Fruit fly (Drosophila melanogaster) S2 (cell line): ENCODE results near the gene CG2104.

ENCODE experiments used
- CG8478 ChIP-seq: fragments of >200 bp; optimal IDR thresholded peaks from 2 replicates; lab custom pipeline; 2018
- CTCF ChIP-seq, 2 experiments: fragments of >200 bp; optimal IDR thresholded peaks; 2 replicates each; lab custom pipeline; 2018

Gene CG2104

DNA sequence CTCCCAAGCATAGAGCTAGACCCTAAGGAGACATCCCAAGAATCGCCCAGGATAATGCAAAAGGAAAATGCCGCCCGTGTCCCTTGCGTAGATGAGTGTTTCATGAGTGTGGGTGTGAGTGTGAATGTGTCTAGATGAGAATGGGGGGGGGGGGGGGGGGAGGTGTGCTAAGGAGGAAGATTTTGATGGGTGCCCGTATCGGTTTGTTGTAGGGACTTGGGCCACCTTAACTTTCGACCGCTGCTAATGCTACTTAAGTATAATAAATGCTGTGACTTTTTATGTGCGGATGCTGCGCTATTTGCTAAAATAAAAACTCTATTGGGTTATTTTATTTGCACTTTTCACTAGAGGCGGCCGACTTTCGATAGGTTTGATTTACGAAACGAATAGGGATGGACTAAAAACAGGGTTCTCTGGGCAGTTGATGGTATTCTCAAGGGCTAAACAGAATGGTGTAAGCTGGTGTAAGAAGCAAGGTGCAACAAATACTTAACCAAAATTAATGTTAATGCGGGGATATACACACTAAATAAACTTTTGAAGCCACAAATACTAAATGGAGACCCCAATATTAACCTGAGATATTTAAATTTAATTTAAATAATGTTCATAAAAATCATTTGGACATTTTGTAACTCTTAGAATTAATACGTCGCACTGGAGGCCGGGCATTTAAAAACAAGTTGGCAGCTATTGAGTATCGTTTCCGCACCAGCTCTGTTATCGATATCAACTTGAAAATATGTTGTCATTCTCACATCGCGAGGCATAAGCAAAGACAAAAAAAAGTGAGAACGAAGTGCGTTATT, 24.0 kb downstream of the CG2104 start, which contains the start of the genes Xe7 and Atg17:
Gene Xe7 (minus strand): TSS at position 407 of the 812 bp plus-strand sequence.
Gene Atg17 (plus strand): TSS at position 786 of the 812 bp plus-strand sequence.
- TF ChIP-seq CG8478 (no peak), CTCF (optimal IDR thresholded peaks at IDR 0.05; lab: Kevin White, UChicago) (no peak)

DNA sequence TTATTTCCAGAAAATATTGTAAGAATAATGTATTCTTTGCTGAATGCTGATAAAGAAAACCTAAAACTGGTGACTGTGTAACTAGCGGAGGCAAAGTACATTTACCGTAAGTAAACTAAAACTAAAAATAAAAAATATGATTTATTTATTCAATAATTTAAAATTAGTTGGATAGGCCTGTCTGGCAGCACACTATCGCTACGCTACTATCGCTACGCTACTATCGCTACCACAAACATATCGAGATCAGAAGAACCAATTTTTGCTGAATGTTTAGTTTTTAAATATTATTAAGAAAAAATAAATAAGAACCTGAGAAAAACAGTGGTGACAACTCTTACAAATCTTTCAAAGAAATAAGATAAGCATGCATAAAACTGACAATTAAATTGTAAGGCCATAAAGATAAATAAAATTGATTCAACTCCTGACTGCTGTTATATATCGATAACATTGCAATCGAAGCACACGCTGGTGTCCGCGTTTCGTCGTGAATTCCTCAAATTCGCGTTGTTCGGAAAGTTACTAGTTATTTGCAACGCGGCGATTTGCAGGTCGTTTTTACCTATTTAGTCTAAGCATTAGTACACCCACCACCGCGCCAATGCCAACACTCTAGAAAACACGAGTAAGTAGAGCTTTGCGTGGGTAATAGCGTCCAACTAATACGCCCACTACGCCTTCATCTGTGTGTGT, 32.7 kb downstream of the CG2104 start, which contains the start of gene Wdr33:
Gene Wdr33 (plus strand): TSS at position 438 of the 696 bp plus-strand sequence.
- TF ChIP-seq CG8478 (no peak), CTCF (optimal IDR thresholded peaks at IDR 0.05; lab: Kevin White, UChicago) (no peak)

DNA sequence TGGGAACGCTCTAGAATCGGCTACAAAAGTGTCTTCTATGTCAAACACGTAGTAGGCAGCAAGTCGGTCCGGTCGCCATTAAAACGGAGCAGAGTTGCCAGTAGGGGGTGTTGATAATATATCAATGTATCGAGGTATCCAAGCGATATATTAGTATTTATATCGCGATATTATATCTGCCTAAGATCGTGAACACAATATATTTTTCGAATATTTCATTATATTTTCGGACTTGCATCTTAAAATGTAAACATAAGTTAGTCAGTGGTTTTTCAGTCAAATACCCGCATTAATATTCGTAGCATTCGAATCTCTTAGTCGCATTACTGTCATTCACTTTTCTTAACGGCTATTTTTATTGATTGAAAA, 33.3 kb downstream of the CG2104 start, which contains the start of gene CG2182:
Gene CG2182 (minus strand): TSS at position 84 of the 369 bp plus-strand sequence.
- TF ChIP-seq CG8478 = no peak
- no peak for TF ChIP-seq CTCF (optimal IDR thresholded peaks at IDR 0.05; lab: Kevin White, UChicago)

DNA sequence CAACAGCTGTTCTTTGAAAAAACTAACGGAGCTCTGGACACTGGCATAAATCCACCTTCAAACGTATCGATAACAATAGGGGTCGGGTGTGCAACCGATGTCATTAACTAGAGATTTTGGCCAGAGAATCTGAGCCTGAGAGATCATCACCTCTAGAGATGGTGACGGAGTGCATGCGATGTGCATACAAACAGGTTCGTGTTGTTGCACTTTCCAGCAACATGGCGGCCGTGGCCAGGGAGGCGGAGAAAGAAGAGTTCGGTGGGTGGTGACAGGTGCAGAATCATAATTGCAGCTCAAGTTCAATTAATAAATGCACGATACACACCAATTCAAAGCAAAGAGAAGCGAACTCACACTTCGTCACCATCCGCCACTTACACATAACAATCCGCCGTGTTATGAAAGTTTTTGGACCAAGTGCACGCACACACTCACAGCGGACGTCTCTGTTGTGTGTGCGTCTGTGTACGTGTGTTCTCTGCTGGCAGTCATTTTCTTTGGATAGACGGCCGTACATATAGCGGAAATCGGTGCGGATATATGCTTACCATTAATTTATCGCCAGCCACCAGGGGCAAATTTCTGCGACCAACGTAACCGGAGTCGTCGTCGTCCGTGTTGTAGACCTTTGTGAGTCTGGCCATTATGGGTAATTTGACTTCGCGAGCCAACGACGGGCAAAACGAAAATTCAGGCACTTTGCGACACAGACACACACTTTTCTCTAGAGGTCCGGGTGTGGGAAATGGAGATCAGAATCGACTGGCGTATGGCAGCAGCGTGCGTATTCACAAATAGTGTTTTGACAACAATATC, 33.9 kb downstream of the CG2104 start:
- TF ChIP-seq CG8478 (no peak), CTCF (optimal IDR thresholded peaks at IDR 0.05; lab: Kevin White, UChicago) (no peak)

DNA sequence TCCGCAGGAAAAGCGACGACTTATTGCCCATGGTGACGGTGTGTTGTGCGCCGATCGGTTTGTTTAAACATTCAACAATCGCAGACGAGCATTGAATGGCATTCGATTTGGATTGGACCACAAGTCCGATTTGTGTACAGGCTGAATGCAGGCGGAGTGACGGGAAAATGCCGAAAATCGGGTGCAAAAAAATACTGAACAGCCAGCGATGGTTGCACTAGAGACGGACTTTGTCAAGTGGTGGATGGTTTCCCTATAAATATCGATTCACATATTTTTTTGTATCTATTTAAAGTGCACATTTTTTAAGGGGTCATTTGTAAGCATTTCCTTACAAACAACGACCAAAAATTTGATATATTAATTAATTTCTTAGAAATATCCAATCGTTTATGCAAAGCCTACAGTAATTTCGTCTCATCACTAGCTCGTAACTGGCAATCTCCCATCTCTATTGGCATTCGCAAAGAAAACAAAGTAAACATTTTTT, 38.3 kb downstream of the CG2104 start, which contains the start of the genes elm and MED27:
Gene elm (minus strand): TSS at position 170 of the 490 bp plus-strand sequence.
Gene MED27 (plus strand): TSS at position 448 of the 490 bp plus-strand sequence.
- no peak for TF ChIP-seq CG8478
- no peak for TF ChIP-seq CTCF (optimal IDR thresholded peaks at IDR 0.05; lab: Kevin White, UChicago)

DNA sequence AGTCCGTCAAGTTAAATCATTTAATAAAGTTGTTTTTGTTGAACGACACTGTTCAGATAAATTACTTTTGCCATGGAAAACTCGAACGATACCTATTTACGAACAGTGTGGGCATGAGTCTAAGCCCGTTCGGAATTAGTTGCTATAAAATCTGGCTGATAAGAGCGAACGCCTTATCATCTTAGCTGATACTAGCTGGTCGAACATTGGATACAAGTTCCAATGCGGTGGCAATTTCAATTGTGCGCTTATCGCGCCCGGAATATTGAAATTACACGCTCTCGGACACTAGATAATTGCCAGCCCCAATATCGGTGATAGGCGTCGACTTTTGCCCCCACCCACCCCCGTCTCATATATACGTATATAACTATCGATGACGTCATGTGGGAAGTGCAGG, 39.2 kb downstream of the CG2104 start:
- TF ChIP-seq CTCF (optimal IDR thresholded peaks at IDR 0.05; lab: Kevin White, UChicago) (no peak), CG8478 (no peak)

DNA sequence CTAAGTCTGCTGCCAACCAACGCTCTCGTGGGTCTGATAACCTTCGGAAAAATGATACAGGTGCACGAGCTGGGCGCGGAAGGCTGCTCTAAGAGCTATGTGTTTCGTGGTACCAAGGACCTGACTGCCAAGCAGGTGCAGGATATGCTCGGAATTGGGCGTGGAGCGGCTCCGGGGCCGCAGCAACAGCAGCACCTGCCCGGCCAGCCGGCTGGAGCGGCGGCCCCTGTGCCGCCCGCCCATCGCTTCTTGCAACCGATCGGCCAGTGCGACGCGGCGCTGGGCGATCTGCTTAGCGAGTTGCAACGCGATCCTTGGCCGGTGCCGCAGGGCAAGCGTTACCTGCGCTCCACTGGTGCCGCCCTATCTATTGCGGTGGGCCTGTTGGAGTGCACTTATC, 43.2 kb downstream of the CG2104 start:
- TF ChIP-seq CTCF (optimal IDR thresholded peaks at IDR 0.05; lab: Kevin White, UChicago) (no peak), CG8478 (no peak)

DNA sequence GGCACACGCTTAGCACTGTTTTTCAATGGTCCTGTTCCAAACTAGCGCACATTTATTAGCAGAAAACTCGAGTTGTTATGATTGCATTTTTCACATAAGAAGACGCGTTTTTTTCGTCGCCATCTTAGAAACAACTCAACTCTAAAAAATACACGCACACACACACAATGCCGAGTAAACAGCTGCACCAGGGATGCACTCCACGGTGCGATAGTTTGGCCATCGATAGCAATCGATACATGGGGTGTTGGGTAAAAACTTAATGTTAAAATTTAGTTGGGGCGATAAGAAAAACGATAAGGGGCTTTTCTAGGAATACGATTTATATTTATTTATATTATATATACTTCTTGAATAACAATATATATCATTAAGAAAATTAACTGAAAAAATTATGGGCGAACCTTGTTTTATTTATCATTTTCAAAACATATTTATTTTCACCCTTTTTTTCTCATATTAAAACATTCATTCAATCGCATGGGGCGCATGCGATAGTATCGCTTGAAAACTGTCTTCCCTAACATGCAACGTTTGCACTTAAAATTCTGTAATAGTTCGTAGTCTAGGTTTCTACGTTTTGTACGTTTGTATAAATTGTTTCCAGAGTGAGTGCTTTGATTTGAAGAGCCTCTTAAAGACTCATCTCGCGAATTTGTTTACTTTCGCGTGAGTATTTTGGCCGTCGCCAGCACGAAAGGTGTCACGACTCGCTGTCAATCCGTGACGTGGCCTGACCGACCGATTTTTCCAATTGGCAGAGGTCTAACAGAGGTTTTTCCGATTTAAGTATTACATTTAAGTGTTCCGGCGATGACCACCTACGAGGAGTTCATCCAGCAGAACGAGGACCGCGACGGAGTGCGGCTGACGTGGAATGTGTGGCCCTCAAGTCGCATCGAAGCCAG, 44.3 kb downstream of the CG2104 start, which contains the start of the genes MTA1-like and Sec23:
Gene MTA1-like (minus strand): TSS at position 170 of the 908 bp plus-strand sequence.
Gene Sec23 (plus strand): TSS at position 497 of the 908 bp plus-strand sequence.
- TF ChIP-seq CTCF (optimal IDR thresholded peaks at IDR 0.05; lab: Kevin White, UChicago) (no peak), CG8478 (no peak)

DNA sequence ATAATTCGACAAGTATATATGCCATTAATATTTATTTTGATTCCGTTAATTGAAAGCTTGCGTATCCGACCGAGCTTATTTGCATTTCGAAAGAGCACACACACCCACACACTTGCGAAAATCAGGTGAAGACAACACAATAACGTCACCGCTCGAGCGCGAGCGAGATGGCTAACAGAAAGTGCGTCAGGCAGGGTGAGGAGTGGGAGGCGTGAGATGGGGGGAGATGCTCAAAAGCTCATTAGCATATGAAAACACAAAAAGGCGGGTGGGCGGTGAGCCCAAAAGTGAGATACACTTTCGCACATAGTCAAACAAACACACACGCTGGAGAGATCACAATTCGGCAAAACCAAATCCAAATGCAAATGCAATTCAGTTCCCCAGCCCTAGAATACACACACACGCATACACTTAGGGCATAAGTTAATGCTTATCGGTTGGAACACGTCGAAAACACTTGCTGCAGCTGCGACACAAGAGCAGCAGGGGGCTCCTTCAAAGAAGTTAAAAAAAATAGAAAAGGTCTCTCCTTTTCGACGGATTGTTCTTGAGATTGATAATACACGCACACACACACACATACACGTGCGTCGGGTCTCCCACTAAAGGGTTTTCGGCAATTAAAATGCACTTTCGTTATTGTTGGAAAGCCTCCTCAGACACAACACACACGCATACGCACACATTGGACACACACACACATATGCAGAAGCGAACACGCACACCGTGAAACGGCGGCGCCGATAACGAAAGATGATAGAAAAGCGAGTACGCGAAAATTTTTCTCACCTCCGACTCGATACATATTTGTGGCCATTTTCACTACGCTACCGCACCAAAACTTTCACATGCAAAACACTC, 45.1 kb downstream of the CG2104 start:
- TF ChIP-seq CTCF (optimal IDR thresholded peaks at IDR 0.05; lab: Kevin White, UChicago) (no peak), CG8478 (no peak)

DNA sequence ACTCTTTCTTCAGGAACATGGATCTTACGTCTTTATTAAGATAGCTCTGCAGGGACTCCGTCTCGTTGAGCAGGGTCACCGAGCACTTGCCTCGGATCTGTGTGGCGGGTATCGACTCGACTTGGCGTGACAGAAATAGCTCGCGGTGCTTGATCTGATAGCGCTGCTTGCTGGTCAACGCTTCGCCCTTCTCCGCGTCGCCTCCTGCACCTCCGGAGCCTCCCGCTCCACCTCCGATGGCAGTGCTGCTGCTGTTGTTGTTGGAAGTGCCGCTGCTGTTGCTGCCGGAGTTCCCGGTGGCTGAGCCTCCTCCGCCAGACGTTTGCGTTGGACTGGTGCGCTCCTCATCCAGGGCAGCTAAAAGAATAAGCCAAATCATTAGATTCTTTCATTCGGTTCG, 49.7 kb downstream of the CG2104 start:
- no peak for TF ChIP-seq CTCF (optimal IDR thresholded peaks at IDR 0.05; lab: Kevin White, UChicago)
- no peak for TF ChIP-seq CG8478
